In genomic region chrX:17708843-17709242, dm6 we compare ENCODE assay signal across 3 fruit fly cellular contexts.
TF ChIP-seq lines count a peak whose summit lies in the region.

No protein-coding gene starts in this region.

- no peak for TF ChIP-seq CTCF in whole organism, embryonic (GFP tag; optimal IDR thresholded peaks at IDR 0.05; lab: Kevin White, UChicago)

TF ChIP-seq in whole organism, embryonic, 481 proteins besides CTCF, POLR2A, EP300 and RAD21:
- TF ChIP-seq YL-1 (GFP tag; optimal IDR thresholded peaks at IDR 0.05; lab: Kevin White, UChicago), result no peak
- TF ChIP-seq CG17568 (GFP tag; optimal IDR thresholded peaks at IDR 0.05; lab: Kevin White, UChicago), result peak; percentile 81
- peak; percentile 23 for TF ChIP-seq grau (tag; optimal IDR thresholded peaks at IDR 0.05; lab: Kevin White, UChicago)

TF ChIP-seq in whole organism, prepupa, 60 proteins besides CTCF, POLR2A, EP300 and RAD21:
- TF ChIP-seq Hr39 (GFP tag; optimal IDR thresholded peaks at IDR 0.05; lab: Kevin White, UChicago), result no peak
- TF ChIP-seq CG3032 (tag; optimal IDR thresholded peaks at IDR 0.05; lab: Kevin White, UChicago), result no peak
- TF ChIP-seq Smox (GFP tag; optimal IDR thresholded peaks at IDR 0.05; lab: Kevin White, UChicago), result no peak
- TF ChIP-seq Eip78C (GFP tag; lab: Kevin White, UChicago), result peak; percentile 2

TF ChIP-seq in whole organism, pupa, 21 proteins besides CTCF, POLR2A, EP300 and RAD21:
- TF ChIP-seq CG4496 (GFP tag; IDR thresholded peaks at IDR 0.05; lab: Robert Waterston, UW) (no peak), gl (tag; optimal IDR thresholded peaks at IDR 0.05; lab: Kevin White, UChicago) (no peak), Pif1B (GFP tag; optimal IDR thresholded peaks at IDR 0.05; lab: Kevin White, UChicago) (no peak), CG8159 (tag; optimal IDR thresholded peaks at IDR 0.05; lab: Kevin White, UChicago) (peak; percentile 93), fd96Ca (GFP tag; IDR thresholded peaks at IDR 0.05; lab: Robert Waterston, UW) (no peak), Pif1A (GFP tag; optimal IDR thresholded peaks at IDR 0.05; lab: Kevin White, UChicago) (no peak), CG8301 (tag; optimal IDR thresholded peaks at IDR 0.05; lab: Kevin White, UChicago) (no peak), CG10348 (GFP tag; IDR thresholded peaks at IDR 0.05; lab: Robert Waterston, UW) (no peak)
